Fruit fly (Drosophila melanogaster): ENCODE results near the gene shakB.

- TF ChIP-seq Pif1B (GFP tag; optimal IDR thresholded peaks at IDR 0.05) (no peak), CG15710 (tag; optimal IDR thresholded peaks at IDR 0.05) (no peak), CG8159 (tag; optimal IDR thresholded peaks at IDR 0.05) (no peak), CG10348 (GFP tag; IDR thresholded peaks at IDR 0.05) (no peak), Snoo (tag; optimal IDR thresholded peaks at IDR 0.05) (no peak), Pif1A (GFP tag; optimal IDR thresholded peaks at IDR 0.05) (no peak), Ets98B (GFP tag; IDR thresholded peaks at IDR 0.05) (no peak), CG4496 (GFP tag; IDR thresholded peaks at IDR 0.05) (no peak), CG13204 (GFP tag; optimal IDR thresholded peaks at IDR 0.05) (no peak), fd96Ca (GFP tag; IDR thresholded peaks at IDR 0.05) (no peak), CG9948 (tag; optimal IDR thresholded peaks at IDR 0.05) (no peak), D1 (tag; optimal IDR thresholded peaks at IDR 0.05) (no peak)
These were observed 105.0 kb downstream of the shakB start, which contains the start of gene CG15450 for dm6 chrX:20821846-20822245.

All from whole organism, pupa.